Worm (Caenorhabditis elegans): ENCODE measurements around the gene F18A12.7.

ce11 chrII:3460048-3460447, 45.8 kb upstream of the F18A12.7 start, which contains the start of gene C16C8.7:
- TF ChIP-seq nhr-12 (tag; optimal IDR thresholded peaks at IDR 0.05) (no peak), nhr-19 (GFP tag; conservative IDR thresholded peaks at IDR 0.05) (no peak), nhr-28 (tag; optimal IDR thresholded peaks at IDR 0.05) (no peak), lsy-2 (tag; optimal IDR thresholded peaks at IDR 0.05) (no peak), zag-1 (tag; optimal IDR thresholded peaks at IDR 0.05) (no peak), ztf-4 (tag; optimal IDR thresholded peaks at IDR 0.05) (no peak), fkh-10 (GFP tag; optimal IDR thresholded peaks at IDR 0.05) (no peak)
